Worm (Caenorhabditis elegans) whole organism, L4 larva: ENCODE measurements around the gene R09E10.2.

Experiments
- Y75B8A.6 ChIP-seq: fragments of 200-800 bp; sonication (Bioruptor generic); IDR thresholded peaks from 2 replicates; pipeline ENCODE4 v1.3.6; 2022; ENCODE audit warnings: missing genetic modification reagents, missing genetic modification characterization, missing compliant biosample characterization
- ZK546.5 ChIP-seq, 2 experiments: sonication (generic microtip); optimal IDR thresholded peaks; 2 replicates each; lab custom pipeline; 2017; ENCODE audit warnings: missing biosample characterization in 2 of 2, missing genetic modification characterization in 2 of 2
- aha-1 ChIP-seq: fragments of 150-350 bp; peaks from one replicate; lab custom pipeline; 2014; ENCODE audit warnings: missing biosample characterization, missing genetic modification characterization
- attf-4 ChIP-seq: sonication (generic microtip); optimal IDR thresholded peaks from 3 replicates; lab custom pipeline; 2017; ENCODE audit warnings: missing biosample characterization, missing genetic modification characterization
- ctbp-1 ChIP-seq: fragments of 200-800 bp; sonication (Bioruptor generic); IDR thresholded peaks from 2 replicates; pipeline ENCODE4 v1.3.6; 2022; ENCODE audit warnings: missing genetic modification reagents, missing genetic modification characterization, missing compliant biosample characterization
- daf-19 ChIP-seq: fragments of 200-800 bp; sonication (Bioruptor generic); conservative IDR thresholded peaks from 2 replicates; pipeline ENCODE4 v1.3.6; 2022; ENCODE audit warnings: missing genetic modification characterization, missing compliant biosample characterization
- duxl-1 ChIP-seq: sonication (generic microtip); optimal IDR thresholded peaks from 2 replicates; lab custom pipeline; 2016; ENCODE audit warnings: mild to moderate bottlenecking, missing genetic modification characterization, moderate library complexity, missing compliant biosample characterization; ENCODE audit not compliant: poor library complexity
- fos-1 ChIP-seq: fragments of 150-350 bp; optimal IDR thresholded peaks from 2 replicates; lab custom pipeline; 2014; ENCODE audit warnings: missing biosample characterization, missing genetic modification characterization
- gei-8 ChIP-seq: fragments of 200-800 bp; sonication (Bioruptor generic); optimal IDR thresholded peaks from 2 replicates; lab custom pipeline; 2018; ENCODE audit warnings: mild to moderate bottlenecking, missing genetic modification characterization, missing compliant biosample characterization
- hif-1 ChIP-seq, 2 experiments: sonication (generic microtip); optimal IDR thresholded peaks; 2 replicates each; lab custom pipeline; 2016 to 2017; ENCODE audit warnings: missing compliant biosample characterization in 2 of 2, missing genetic modification characterization in 2 of 2, missing genetic modification reagents in 2 of 2, missing genotype in 2 of 2, mild to moderate bottlenecking in 1 of 2
- hlh-11 ChIP-seq: fragments of 200-800 bp; sonication (Bioruptor generic); optimal IDR thresholded peaks from 2 replicates; lab custom pipeline; 2018; ENCODE audit warnings: mild to moderate bottlenecking, missing genetic modification characterization, missing compliant biosample characterization
- jun-1 ChIP-seq: fragments of 150-350 bp; optimal IDR thresholded peaks from 2 replicates; lab custom pipeline; 2014; ENCODE audit warnings: missing biosample characterization, missing genetic modification reagents, missing genetic modification characterization
- lsy-2 ChIP-seq, 2 experiments: fragments of 150-350 bp in 1 of 2; sonication (generic microtip) in 1 of 2; optimal IDR thresholded peaks; 2 replicates each; lab custom pipeline; 2014 to 2017; ENCODE audit warnings: missing biosample characterization in 2 of 2, missing genetic modification characterization in 2 of 2
- madf-9 ChIP-seq: fragments of 200-800 bp; sonication (Bioruptor generic); conservative IDR thresholded peaks from 2 replicates; pipeline ENCODE4 v1.3.6; 2022; ENCODE audit warnings: missing genetic modification reagents, missing genetic modification characterization, missing compliant biosample characterization
- mdl-1 ChIP-seq, 2 experiments: fragments of 150-350 bp in 1 of 2; sonication (generic microtip) in 1 of 2; optimal IDR thresholded peaks; 2 replicates each; lab custom pipeline; 2014 to 2017; ENCODE audit warnings: missing biosample characterization in 2 of 2, missing genetic modification characterization in 2 of 2
- mdt-29 ChIP-seq: fragments of 200-800 bp; sonication (Bioruptor generic); IDR thresholded peaks from 2 replicates; pipeline ENCODE4 v1.3.6; 2022; ENCODE audit warnings: missing genetic modification reagents, missing genetic modification characterization, missing compliant biosample characterization
- mes-2 ChIP-seq: sonication (generic microtip); optimal IDR thresholded peaks from 2 replicates; lab custom pipeline; 2016; ENCODE audit warnings: missing genotype, mild to moderate bottlenecking, missing genetic modification characterization, missing compliant biosample characterization; ENCODE audit not compliant: poor library complexity, severe bottlenecking
- mxl-3 ChIP-seq: fragments of 200-800 bp; sonication (Bioruptor generic); optimal IDR thresholded peaks from 2 replicates; lab custom pipeline; 2018; ENCODE audit warnings: mild to moderate bottlenecking, missing genetic modification characterization, missing compliant biosample characterization
- nhr-10 ChIP-seq: fragments of 150-350 bp; optimal IDR thresholded peaks from 2 replicates; lab custom pipeline; 2014; ENCODE audit warnings: missing biosample characterization, missing genetic modification characterization
- nhr-11 ChIP-seq: fragments of 150-350 bp; optimal IDR thresholded peaks from 2 replicates; lab custom pipeline; 2014; ENCODE audit warnings: missing biosample characterization, missing genetic modification characterization
- nhr-237 ChIP-seq: sonication (generic microtip); optimal IDR thresholded peaks from 2 replicates; lab custom pipeline; 2017; ENCODE audit warnings: missing biosample characterization, missing genetic modification characterization
- nhr-28 ChIP-seq: fragments of 150-350 bp; optimal IDR thresholded peaks from 2 replicates; lab custom pipeline; 2014; ENCODE audit warnings: missing biosample characterization, missing genetic modification characterization
- nhr-76 ChIP-seq: fragments of 150-350 bp; optimal IDR thresholded peaks from 2 replicates; lab custom pipeline; 2014; ENCODE audit warnings: missing biosample characterization, missing genetic modification characterization
- pha-4 ChIP-seq, 2 experiments: fragments of 150-350 bp in 1 of 2; fragments of 200-800 bp in 1 of 2; sonication (Bioruptor generic) in 1 of 2; IDR thresholded peaks in 1 of 2; optimal IDR thresholded peaks in 1 of 2; 2 replicates each; pipeline versions ENCODE4 v1.3.6 to Lab custom; 2014 to 2022; ENCODE audit warnings: missing genetic modification characterization in 2 of 2, missing genetic modification reagents in 2 of 2, missing biosample characterization in 1 of 2, missing compliant biosample characterization in 1 of 2
- spr-1 ChIP-seq: sonication (generic microtip); optimal IDR thresholded peaks from 2 replicates; lab custom pipeline; 2016; ENCODE audit warnings: mild to moderate bottlenecking, missing genetic modification characterization, missing compliant biosample characterization
- tag-97 ChIP-seq: fragments of 200-800 bp; sonication (Bioruptor generic); IDR thresholded peaks from 2 replicates; pipeline ENCODE4 v1.3.6; 2022; ENCODE audit warnings: missing genetic modification characterization, missing compliant biosample characterization
- unc-39 ChIP-seq: sonication (generic microtip); optimal IDR thresholded peaks from 2 replicates; lab custom pipeline; 2017; ENCODE audit warnings: missing biosample characterization, missing genetic modification characterization
- unc-62 ChIP-seq, 3 experiments: fragments of 150-350 bp in 1 of 3; sonication (generic microtip); optimal IDR thresholded peaks in 2 of 3; peaks in 1 of 3; 1 replicate in 1 of 3; 2 replicates in 2 of 3; lab custom pipeline; 2014 to 2017; ENCODE audit warnings: missing biosample characterization in 3 of 3, missing genetic modification characterization in 3 of 3, missing genetic modification reagents in 3 of 3, missing genotype in 1 of 3
- zag-1 ChIP-seq: fragments of 150-350 bp; optimal IDR thresholded peaks from 2 replicates; lab custom pipeline; 2014; ENCODE audit warnings: missing biosample characterization, missing genetic modification characterization
- zfp-2 ChIP-seq: sonication (generic microtip); optimal IDR thresholded peaks from 2 replicates; lab custom pipeline; 2016; ENCODE audit warnings: mild to moderate bottlenecking, missing genetic modification characterization, missing compliant biosample characterization

The R09E10.2 gene

ce11 chrIV:10277716-10278115 lies 40.4 kb downstream of the R09E10.2 start, which contains the start of gene Y43C5A.4:
Y43C5A.4 (plus strand) TSS chrIV:10278016.
- TF ChIP-seq mes-2: no peak
- no peak for TF ChIP-seq daf-19 (GFP tag; lab: Robert Waterston, UW)
- TF ChIP-seq mxl-3: no peak
- TF ChIP-seq jun-1: no peak
- no peak for TF ChIP-seq spr-1
- TF ChIP-seq Y75B8A.6 (GFP tag; lab: Robert Waterston, UW): no peak
- no peak for TF ChIP-seq unc-39
- TF ChIP-seq pha-4 (GFP tag; IDR thresholded peaks at IDR 0.05; lab: Robert Waterston, UW): no peak
- no peak for TF ChIP-seq pha-4 (tag; optimal IDR thresholded peaks at IDR 0.05; lab: Kevin White, UChicago)
- no peak for TF ChIP-seq mdt-29 (GFP tag; lab: Robert Waterston, UW)
- TF ChIP-seq ZK546.5 (tag; optimal IDR thresholded peaks at IDR 0.05; lab: Kevin White, UChicago): no peak
- no peak for TF ChIP-seq zag-1
- no peak for TF ChIP-seq unc-62 (GFP tag; optimal IDR thresholded peaks at IDR 0.05 in 1 of 2; lab: Kevin White, UChicago)
- TF ChIP-seq unc-62 (tag; optimal IDR thresholded peaks at IDR 0.05; lab: Kevin White, UChicago): no peak
- no peak for TF ChIP-seq madf-9
- TF ChIP-seq duxl-1: no peak
- no peak for TF ChIP-seq attf-4 (tag; lab: Kevin White, UChicago)
- TF ChIP-seq nhr-28 (tag; lab: Kevin White, UChicago): no peak
- TF ChIP-seq ctbp-1: no peak
- TF ChIP-seq nhr-237 (tag; lab: Kevin White, UChicago): no peak

- TF ChIP-seq nhr-11 (tag; lab: Kevin White, UChicago) (no peak), zag-1 (no peak), hif-1 (tag; optimal IDR thresholded peaks at IDR 0.05; lab: Kevin White, UChicago) (no peak)
These were observed 41.1 kb downstream of the R09E10.2 start, which contains the start of gene Y43C5A.7 for ce11 chrIV:10276960-10277359. Y43C5A.7 (plus strand) TSS chrIV:10277260.

ce11 chrIV:10275050-10275449 lies 43.0 kb downstream of the R09E10.2 start:
- TF ChIP-seq fos-1 (tag; lab: Kevin White, UChicago): no peak
- TF ChIP-seq aha-1: peak; percentile 95
- TF ChIP-seq gei-8: no peak
- no peak for TF ChIP-seq mes-2

ce11 chrIV:10273781-10274313 lies 44.3 kb downstream of the R09E10.2 start, which contains the start of gene Y43C5A.3:
Y43C5A.3 (plus strand) TSS chrIV:10274036.
- peak; percentile 43 for TF ChIP-seq nhr-28 (tag; lab: Kevin White, UChicago)
- TF ChIP-seq hlh-11 (tag; lab: Kevin White, UChicago): no peak
- TF ChIP-seq lsy-2 (tag; optimal IDR thresholded peaks at IDR 0.05; lab: Kevin White, UChicago): no peak
- TF ChIP-seq nhr-76 (tag; lab: Kevin White, UChicago): no peak
- TF ChIP-seq mdl-1 (tag; optimal IDR thresholded peaks at IDR 0.05; lab: Kevin White, UChicago): peak in 1 of 2 experiments; percentile 20
- no peak for TF ChIP-seq zfp-2 (tag; lab: Kevin White, UChicago)

- TF ChIP-seq aha-1 (peak; percentile 95), unc-62 (GFP tag; optimal IDR thresholded peaks at IDR 0.05 in 1 of 2; lab: Kevin White, UChicago) (peak in 1 of 2 experiments; percentile 71), unc-62 (tag; optimal IDR thresholded peaks at IDR 0.05; lab: Kevin White, UChicago) (no peak), tag-97 (GFP tag; lab: Robert Waterston, UW) (no peak), nhr-10 (no peak)
- TF ChIP-seq, all 104 proteins: peak for 2
These were observed 44.7 kb downstream of the R09E10.2 start for ce11 chrIV:10273360-10273759.
